Worm (Caenorhabditis elegans) whole organism, L3 larva: ENCODE results near the gene ins-39.

ENCODE experiments used
- R02D3.7 ChIP-seq: fragments of 150-350 bp; optimal IDR thresholded peaks from 2 replicates; lab custom pipeline; 2014; ENCODE audit warnings: missing biosample characterization, missing genetic modification characterization
- ama-1 ChIP-seq: fragments of 150-350 bp; optimal IDR thresholded peaks from 2 replicates; lab custom pipeline; 2018
- lin-39 ChIP-seq: fragments of 150-350 bp; optimal IDR thresholded peaks from 2 replicates; lab custom pipeline; 2018; ENCODE audit warnings: missing biosample characterization, missing genetic modification reagents, missing genetic modification characterization
- mdl-1 ChIP-seq: fragments of 150-350 bp; optimal IDR thresholded peaks from 2 replicates; lab custom pipeline; 2014; ENCODE audit warnings: missing biosample characterization, missing genetic modification characterization
- nhr-11 ChIP-seq: fragments of 150-350 bp; optimal IDR thresholded peaks from 2 replicates; lab custom pipeline; 2014; ENCODE audit warnings: missing biosample characterization, missing genetic modification characterization
- nhr-237 ChIP-seq: fragments of 150-350 bp; optimal IDR thresholded peaks from 2 replicates; lab custom pipeline; 2014; ENCODE audit warnings: missing biosample characterization, missing genetic modification characterization
- pqm-1 ChIP-seq: fragments of 150-350 bp; optimal IDR thresholded peaks from 2 replicates; lab custom pipeline; 2017; ENCODE audit warnings: missing biosample characterization, missing genetic modification characterization, inconsistent platforms
- ztf-11 ChIP-seq: fragments of 150-350 bp; optimal IDR thresholded peaks from 2 replicates; lab custom pipeline; 2014; ENCODE audit warnings: missing biosample characterization, missing genetic modification characterization

DNA sequence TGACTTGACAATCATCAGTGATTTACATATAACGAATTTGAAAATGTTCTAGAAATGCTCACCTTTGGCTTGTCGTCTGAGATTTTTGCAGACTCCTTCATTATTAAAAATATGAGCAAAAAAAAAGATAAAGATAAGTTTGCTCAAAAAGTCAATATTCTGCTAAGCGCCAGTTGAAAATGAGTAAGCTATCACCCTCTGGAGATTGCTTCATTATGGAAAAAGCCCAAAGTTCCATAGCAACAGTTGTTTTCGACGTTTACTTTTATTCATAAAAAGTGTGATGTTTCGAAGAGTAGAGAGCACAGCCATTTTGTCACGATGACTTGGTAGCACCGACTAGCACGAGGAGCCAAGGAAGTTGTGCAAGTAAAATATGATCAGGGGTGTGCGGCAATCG lies 14.1 kb upstream of the ins-39 start, which contains the start of gene F56C3.3:
- no peak for TF ChIP-seq nhr-11
- TF ChIP-seq lin-39 (tag; lab: Kevin White, UChicago), result no peak
- no peak for TF ChIP-seq pqm-1 (tag; lab: Kevin White, UChicago)
- TF ChIP-seq R02D3.7 (tag; lab: Kevin White, UChicago), result no peak
- no peak for TF ChIP-seq ama-1
- TF ChIP-seq mdl-1 (tag; lab: Kevin White, UChicago), result no peak
- TF ChIP-seq nhr-237, result no peak
- no peak for TF ChIP-seq ztf-11 (tag; lab: Kevin White, UChicago)
